Worm (Caenorhabditis elegans) whole organism, young adult: Measurements from ENCODE around the gene attf-2.
A peak's percentile ranks its signal among the peaks of the same experiment; 100 is the strongest.

Experiments
- B0035.1 ChIP-seq: sonication (generic microtip); optimal IDR thresholded peaks from 2 replicates; lab custom pipeline; 2016; ENCODE audit warnings: missing genetic modification characterization, mild to moderate bottlenecking, missing compliant biosample characterization, missing genotype, missing genetic modification reagents
- C06A6.2 ChIP-seq: fragments of 200-800 bp; sonication (Bioruptor generic); conservative IDR thresholded peaks from 2 replicates; pipeline ENCODE4 v1.3.6; 2022; ENCODE audit warnings: missing genetic modification characterization, missing compliant biosample characterization
- C17E4.6 ChIP-seq: fragments of 200-800 bp; sonication (Bioruptor generic); IDR thresholded peaks from 2 replicates; pipeline ENCODE4 v1.3.6; 2022; ENCODE audit warnings: missing genetic modification reagents, missing genetic modification characterization, missing compliant biosample characterization
- F10E7.11 ChIP-seq: sonication (generic microtip); optimal IDR thresholded peaks from 2 replicates; lab custom pipeline; 2017; ENCODE audit warnings: mild to moderate bottlenecking, missing genetic modification characterization, moderate library complexity, missing compliant biosample characterization
- F39B2.1 ChIP-seq: fragments of 200-800 bp; sonication (Bioruptor generic); IDR thresholded peaks from 2 replicates; pipeline ENCODE4 v1.3.6; 2022; ENCODE audit warnings: missing genetic modification reagents, missing genetic modification characterization, missing compliant biosample characterization
- F52B5.7 ChIP-seq: sonication (generic microtip); optimal IDR thresholded peaks from 2 replicates; lab custom pipeline; 2016; ENCODE audit warnings: mild to moderate bottlenecking, missing genetic modification characterization, missing compliant biosample characterization
- F57C9.4 ChIP-seq: sonication (generic microtip); optimal IDR thresholded peaks from 2 replicates; lab custom pipeline; 2017; ENCODE audit warnings: mild to moderate bottlenecking, missing genetic modification characterization, missing compliant biosample characterization
- T07F8.4 ChIP-seq: sonication (generic microtip); optimal IDR thresholded peaks from 2 replicates; lab custom pipeline; 2016; ENCODE audit warnings: mild to moderate bottlenecking, missing genetic modification characterization, moderate library complexity, missing compliant biosample characterization
- T26A5.8 ChIP-seq: sonication (generic microtip); optimal IDR thresholded peaks from 2 replicates; lab custom pipeline; 2016; ENCODE audit warnings: missing genetic modification characterization, missing compliant biosample characterization
- ama-1 ChIP-seq, 3 experiments: fragments of 150-350 bp in 1 of 3; sonication (generic microtip) in 2 of 3; optimal IDR thresholded peaks; 2 replicates each; lab custom pipeline; 2014 to 2018; ENCODE audit warnings: missing biosample characterization in 2 of 3, missing genetic modification characterization in 2 of 3, missing genetic modification reagents in 2 of 3
- attf-3 ChIP-seq: fragments of 200-800 bp; sonication (Bioruptor generic); conservative IDR thresholded peaks from 2 replicates; pipeline ENCODE4 v1.3.6; 2022; ENCODE audit warnings: missing genetic modification reagents, missing genetic modification characterization, missing compliant biosample characterization
- attf-5 ChIP-seq: fragments of 200-800 bp; sonication (Bioruptor generic); optimal IDR thresholded peaks from 2 replicates; lab custom pipeline; 2018; ENCODE audit warnings: mild to moderate bottlenecking, missing genetic modification characterization, missing compliant biosample characterization
- attf-6 ChIP-seq: fragments of 200-800 bp; sonication (Bioruptor generic); IDR thresholded peaks from 2 replicates; pipeline ENCODE4 v1.3.6; 2022; ENCODE audit warnings: missing genetic modification reagents, missing genetic modification characterization, missing compliant biosample characterization
- bed-2 ChIP-seq: fragments of 200-800 bp; sonication (Bioruptor generic); IDR thresholded peaks from 2 replicates; pipeline ENCODE4 v1.3.6; 2022; ENCODE audit warnings: missing genetic modification reagents, missing genetic modification characterization, missing compliant biosample characterization
- ceh-100 ChIP-seq: fragments of 200-800 bp; sonication (Bioruptor generic); IDR thresholded peaks from 2 replicates; pipeline ENCODE4 v1.3.6; 2022; ENCODE audit warnings: missing genetic modification reagents, missing genetic modification characterization, missing compliant biosample characterization
- ceh-79 ChIP-seq: sonication (generic microtip); optimal IDR thresholded peaks from 2 replicates; lab custom pipeline; 2017; ENCODE audit warnings: mild to moderate bottlenecking, missing genetic modification characterization, missing compliant biosample characterization
- chd-7 ChIP-seq: sonication (generic microtip); optimal IDR thresholded peaks from 2 replicates; lab custom pipeline; 2016; ENCODE audit warnings: mild to moderate bottlenecking, missing genetic modification characterization, moderate library complexity, missing compliant biosample characterization
- die-1 ChIP-seq: sonication (generic microtip); optimal IDR thresholded peaks from 2 replicates; lab custom pipeline; 2016; ENCODE audit warnings: missing genotype, mild to moderate bottlenecking, missing genetic modification characterization, missing compliant biosample characterization
- dox-1 ChIP-seq: fragments of 200-800 bp; sonication (Bioruptor generic); IDR thresholded peaks from 2 replicates; pipeline ENCODE4 v1.3.6; 2022; ENCODE audit warnings: missing genetic modification reagents, missing genetic modification characterization, missing compliant biosample characterization
- dpl-1 ChIP-seq: fragments of 150-350 bp; optimal IDR thresholded peaks from 2 replicates; lab custom pipeline; 2014; ENCODE audit warnings: missing biosample characterization, missing genetic modification reagents, missing genetic modification characterization
- egrh-3 ChIP-seq: fragments of 200-800 bp; sonication (Bioruptor generic); IDR thresholded peaks from 2 replicates; pipeline ENCODE4 v1.3.6; 2022; ENCODE audit warnings: missing genetic modification reagents, missing genetic modification characterization, missing compliant biosample characterization
- ets-4 ChIP-seq: fragments of 200-800 bp; sonication (Bioruptor generic); optimal IDR thresholded peaks from 2 replicates; lab custom pipeline; 2018; ENCODE audit warnings: mild to moderate bottlenecking, missing genetic modification characterization, missing compliant biosample characterization
- fkh-3 ChIP-seq: sonication (generic microtip); optimal IDR thresholded peaks from 2 replicates; lab custom pipeline; 2016; ENCODE audit warnings: mild to moderate bottlenecking, missing genetic modification characterization, missing compliant biosample characterization
- hlh-12 ChIP-seq: sonication (generic microtip); optimal IDR thresholded peaks from 2 replicates; lab custom pipeline; 2016; ENCODE audit warnings: missing genetic modification characterization, missing compliant biosample characterization
- hmg-20 ChIP-seq: fragments of 200-800 bp; sonication (Bioruptor generic); IDR thresholded peaks from 2 replicates; pipeline ENCODE4 v1.3.6; 2022; ENCODE audit warnings: missing genetic modification reagents, missing genetic modification characterization, missing compliant biosample characterization
- lag-1 ChIP-seq: fragments of 200-800 bp; sonication (Bioruptor generic); IDR thresholded peaks from 2 replicates; pipeline ENCODE4 v1.3.6; 2022; ENCODE audit warnings: missing genetic modification reagents, missing genetic modification characterization, missing compliant biosample characterization
- let-526 ChIP-seq: fragments of 200-800 bp; sonication (Bioruptor generic); IDR thresholded peaks from 2 replicates; pipeline ENCODE4 v1.3.6; 2022; ENCODE audit warnings: missing genetic modification reagents, missing genetic modification characterization, missing compliant biosample characterization
- lin-26 ChIP-seq: fragments of 200-800 bp; sonication (Bioruptor generic); IDR thresholded peaks from 2 replicates; pipeline ENCODE4 v1.3.6; 2022; ENCODE audit warnings: missing genetic modification reagents, missing genetic modification characterization, missing compliant biosample characterization
- lin-35 ChIP-seq, 3 experiments: fragments of 150-350 bp in 2 of 3; sonication (generic microtip) in 1 of 3; optimal IDR thresholded peaks; 2 replicates each; lab custom pipeline; 2014 to 2018; ENCODE audit warnings: missing biosample characterization in 3 of 3, missing genetic modification characterization in 3 of 3, missing genetic modification reagents in 3 of 3
- lin-40 ChIP-seq: sonication (generic microtip); optimal IDR thresholded peaks from 2 replicates; lab custom pipeline; 2016; ENCODE audit warnings: missing genetic modification characterization, mild to moderate bottlenecking, missing compliant biosample characterization, missing genotype, missing genetic modification reagents
- lir-1 ChIP-seq: fragments of 200-800 bp; sonication (Bioruptor generic); conservative IDR thresholded peaks from 2 replicates; pipeline ENCODE4 v1.3.6; 2022; ENCODE audit warnings: missing genetic modification reagents, missing genetic modification characterization, missing compliant biosample characterization
- lsl-1 ChIP-seq: fragments of 200-800 bp; sonication (Bioruptor generic); optimal IDR thresholded peaks from 2 replicates; lab custom pipeline; 2018; ENCODE audit warnings: mild to moderate bottlenecking, missing genetic modification characterization, moderate library complexity, missing compliant biosample characterization
- lsy-27 ChIP-seq: sonication (generic microtip); optimal IDR thresholded peaks from 2 replicates; lab custom pipeline; 2017; ENCODE audit warnings: missing genetic modification characterization, mild to moderate bottlenecking, missing compliant biosample characterization, antibody characterized with exemption, missing genotype, borderline replicate concordance; ENCODE audit not compliant: insufficient read depth
- mcd-1 ChIP-seq: fragments of 200-800 bp; sonication (Bioruptor generic); IDR thresholded peaks from 2 replicates; pipeline ENCODE4 v1.3.6; 2022; ENCODE audit warnings: missing genetic modification reagents, missing genetic modification characterization, missing compliant biosample characterization
- nfya-2 ChIP-seq: fragments of 200-800 bp; sonication (Bioruptor generic); IDR thresholded peaks from 2 replicates; pipeline ENCODE4 v1.3.6; 2022; ENCODE audit warnings: missing genetic modification reagents, missing genetic modification characterization, missing compliant biosample characterization
- nhr-179 ChIP-seq: sonication (generic microtip); optimal IDR thresholded peaks from 2 replicates; lab custom pipeline; 2016; ENCODE audit warnings: mild to moderate bottlenecking, missing genetic modification characterization, missing compliant biosample characterization
- pbrm-1 ChIP-seq: fragments of 200-800 bp; sonication (Bioruptor generic); IDR thresholded peaks from 2 replicates; pipeline ENCODE4 v1.3.6; 2022; ENCODE audit warnings: missing genetic modification reagents, missing genetic modification characterization, missing compliant biosample characterization
- rcor-1 ChIP-seq: fragments of 200-800 bp; sonication (Bioruptor generic); IDR thresholded peaks from 2 replicates; pipeline ENCODE4 v1.3.6; 2022; ENCODE audit warnings: missing genetic modification reagents, missing genetic modification characterization, missing compliant biosample characterization
- rec-8 ChIP-seq, 2 experiments: sonication (generic microtip); optimal IDR thresholded peaks; 2 replicates each; lab custom pipeline; 2016; ENCODE audit warnings: mild to moderate bottlenecking in 2 of 2, missing genetic modification characterization in 2 of 2, missing genetic modification reagents in 2 of 2, missing genotype in 2 of 2, missing biosample characterization in 1 of 2, missing compliant biosample characterization in 1 of 2, moderate library complexity in 1 of 2
- sea-2 ChIP-seq: fragments of 200-800 bp; sonication (Bioruptor generic); IDR thresholded peaks from 2 replicates; pipeline ENCODE4 v1.3.6; 2022; ENCODE audit warnings: missing genetic modification characterization, missing compliant biosample characterization
- tbp1 ChIP-seq: fragments of 200-800 bp; sonication (Bioruptor generic); optimal IDR thresholded peaks from 2 replicates; lab custom pipeline; 2018; ENCODE audit warnings: mild to moderate bottlenecking, missing genetic modification characterization, missing compliant biosample characterization
- tbx-9 ChIP-seq: sonication (generic microtip); optimal IDR thresholded peaks from 2 replicates; lab custom pipeline; 2016; ENCODE audit warnings: borderline replicate concordance, missing genetic modification characterization, inconsistent platforms, missing compliant biosample characterization
- unc-130 ChIP-seq: sonication (generic microtip); optimal IDR thresholded peaks from 2 replicates; lab custom pipeline; 2016; ENCODE audit warnings: missing genetic modification reagents, missing genetic modification characterization, missing compliant biosample characterization
- zfh-2 ChIP-seq: fragments of 200-800 bp; sonication (Bioruptor generic); conservative IDR thresholded peaks from 2 replicates; pipeline ENCODE4 v1.3.6; 2022; ENCODE audit warnings: missing genetic modification reagents, missing genetic modification characterization, missing compliant biosample characterization
- zim-3 ChIP-seq: sonication (generic microtip); optimal IDR thresholded peaks from 2 replicates; lab custom pipeline; 2017; ENCODE audit warnings: mild to moderate bottlenecking, missing genetic modification characterization, moderate library complexity, missing compliant biosample characterization
- ztf-18 ChIP-seq: sonication (generic microtip); optimal IDR thresholded peaks from 2 replicates; lab custom pipeline; 2016; ENCODE audit warnings: missing genotype, mild to moderate bottlenecking, missing genetic modification characterization, missing compliant biosample characterization
- ztf-22 ChIP-seq: fragments of 200-800 bp; sonication (Bioruptor generic); optimal IDR thresholded peaks from 2 replicates; lab custom pipeline; 2018; ENCODE audit warnings: mild to moderate bottlenecking, missing genetic modification characterization, moderate library complexity, missing compliant biosample characterization
- ztf-26 ChIP-seq: sonication (generic microtip); optimal IDR thresholded peaks from 2 replicates; lab custom pipeline; 2017; ENCODE audit warnings: missing genetic modification characterization, missing compliant biosample characterization
- ztf-3 ChIP-seq: fragments of 200-800 bp; sonication (Bioruptor generic); optimal IDR thresholded peaks from 2 replicates; lab custom pipeline; 2018; ENCODE audit warnings: mild to moderate bottlenecking, missing genetic modification characterization, missing compliant biosample characterization

The attf-2 gene

DNA sequence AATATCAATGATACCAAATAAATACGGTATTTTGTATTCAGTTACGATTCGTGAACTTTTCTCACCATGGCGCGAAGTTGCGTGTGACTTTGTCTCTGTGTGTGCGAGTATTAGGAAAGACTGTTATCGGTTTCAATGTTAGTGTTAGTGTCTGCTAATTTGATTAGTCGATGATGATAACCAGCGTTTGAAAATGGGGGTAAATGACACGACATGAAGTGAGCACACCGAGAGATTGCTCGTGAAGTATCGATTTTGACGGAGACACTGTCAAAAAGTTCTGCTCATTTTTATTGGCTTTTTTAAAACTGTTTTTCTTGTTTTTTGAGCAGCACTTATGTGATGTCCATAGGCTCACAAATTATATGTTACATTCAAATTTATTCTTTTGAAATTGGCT lies 2.5 kb upstream of the attf-2 start (continued):
- TF ChIP-seq lsl-1 (GFP tag; lab: Kevin White, UChicago) (peak; percentile 33), nhr-179 (tag; lab: Kevin White, UChicago) (no peak), lin-40 (peak; percentile 29), dpl-1 (GFP tag; lab: Kevin White, UChicago) (no peak), ztf-26 (tag; lab: Kevin White, UChicago) (no peak), F10E7.11 (tag; lab: Kevin White, UChicago) (no peak), chd-7 (tag; lab: Kevin White, UChicago) (peak; percentile 43), zfh-2 (GFP tag; lab: Robert Waterston, UW) (no peak), C17E4.6 (GFP tag; lab: Robert Waterston, UW) (no peak), let-526 (no peak), unc-130 (GFP tag; lab: Kevin White, UChicago) (no peak), rcor-1 (no peak), attf-5 (peak; percentile 41), B0035.1 (tag; lab: Kevin White, UChicago) (no peak), ztf-22 (GFP tag; lab: Kevin White, UChicago) (peak; percentile 4), T26A5.8 (tag; lab: Kevin White, UChicago) (no peak), T07F8.4 (no peak), rec-8 (tag; optimal IDR thresholded peaks at IDR 0.05; lab: Kevin White, UChicago) (no peak), nfya-2 (GFP tag; lab: Robert Waterston, UW) (no peak), lin-26 (peak; percentile 50; the same call in 1 of the 2 replicates), mcd-1 (no peak), ztf-18 (tag; lab: Kevin White, UChicago) (no peak), pbrm-1 (peak; percentile 39; the same call in 1 of the 2 replicates), ceh-79 (tag; lab: Kevin White, UChicago) (no peak), hmg-20 (GFP tag; lab: Robert Waterston, UW) (0 out of 2 replicates have a peak, but pooled peaks have one; percentile 48), die-1 (tag; lab: Kevin White, UChicago) (no peak), C06A6.2 (GFP tag; lab: Robert Waterston, UW) (no peak), hlh-12 (no peak), zim-3 (tag; lab: Kevin White, UChicago) (no peak), attf-6 (peak; percentile 64), bed-2 (GFP tag; lab: Robert Waterston, UW) (no peak), tbp1 (GFP tag; lab: Kevin White, UChicago) (peak; percentile 45), ets-4 (GFP tag; lab: Kevin White, UChicago) (peak; percentile 73), ceh-100 (GFP tag; lab: Robert Waterston, UW) (no peak), lsy-27 (tag; lab: Kevin White, UChicago) (no peak), lin-35 (GFP tag; optimal IDR thresholded peaks at IDR 0.05; lab: Kevin White, UChicago) (no peak), tbx-9 (peak; percentile 78), lag-1 (no peak), F39B2.1 (no peak), dox-1 (GFP tag; lab: Robert Waterston, UW) (no peak; the same call in 1 of the 2 replicates), F57C9.4 (no peak), F52B5.7 (tag; lab: Kevin White, UChicago) (peak; percentile 43), ama-1 (optimal IDR thresholded peaks at IDR 0.05; lab: Kevin White, UChicago) (peak; percentile 48), ama-1 (GFP tag; optimal IDR thresholded peaks at IDR 0.05; lab: Kevin White, UChicago) (peak in 1 of 2 experiments; percentile 73), lir-1 (GFP tag; lab: Robert Waterston, UW) (no peak), ztf-3 (GFP tag; lab: Kevin White, UChicago) (no peak), attf-3 (GFP tag; lab: Robert Waterston, UW) (no peak), sea-2 (GFP tag; lab: Robert Waterston, UW) (no peak), egrh-3 (GFP tag; lab: Robert Waterston, UW) (no peak), fkh-3 (tag; lab: Kevin White, UChicago) (no peak)
